Fruit fly (Drosophila melanogaster) ovary, adult (tissue): ENCODE results near the gene Sgs1.

ENCODE experiments used
- CG17801 ChIP-seq: fragments of 200-800 bp; optimal IDR thresholded peaks from 2 replicates; lab custom pipeline; 2019; ENCODE audit warnings: missing biosample characterization, mild to moderate bottlenecking, missing genetic modification characterization, moderate library complexity; ENCODE audit not compliant: partially characterized antibody

Gene Sgs1

dm6 chr2L:4915715-4916153, 21.5 kb upstream of the Sgs1 start:
- peak; percentile 99 for TF ChIP-seq CG17801 (GFP tag; lab: Kevin White, UChicago)

DNA sequence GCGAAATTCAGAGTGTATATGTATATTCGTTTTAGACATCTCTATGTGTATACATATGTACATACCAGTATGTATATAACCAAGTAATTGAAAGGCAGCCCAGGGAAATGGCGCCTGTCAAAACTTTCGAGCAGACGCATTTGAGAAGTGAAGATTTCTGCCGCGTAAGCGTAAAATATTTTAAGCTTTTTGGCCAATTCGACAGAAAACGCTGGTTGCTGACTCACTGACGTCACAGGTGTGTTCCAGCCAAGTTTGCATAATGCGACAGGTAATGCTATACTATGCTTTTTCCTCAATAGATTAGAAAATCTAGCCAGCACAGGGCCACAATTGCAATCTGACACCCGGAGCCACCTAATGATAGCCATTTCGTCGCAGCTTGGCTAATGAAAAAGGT, 20.5 kb upstream of the Sgs1 start:
- no peak for TF ChIP-seq CG17801 (GFP tag; lab: Kevin White, UChicago)

- no peak for TF ChIP-seq CG17801 (GFP tag; lab: Kevin White, UChicago)
Observed at dm6 chr2L:4928340-4928739, 8.9 kb upstream of the Sgs1 start.

DNA sequence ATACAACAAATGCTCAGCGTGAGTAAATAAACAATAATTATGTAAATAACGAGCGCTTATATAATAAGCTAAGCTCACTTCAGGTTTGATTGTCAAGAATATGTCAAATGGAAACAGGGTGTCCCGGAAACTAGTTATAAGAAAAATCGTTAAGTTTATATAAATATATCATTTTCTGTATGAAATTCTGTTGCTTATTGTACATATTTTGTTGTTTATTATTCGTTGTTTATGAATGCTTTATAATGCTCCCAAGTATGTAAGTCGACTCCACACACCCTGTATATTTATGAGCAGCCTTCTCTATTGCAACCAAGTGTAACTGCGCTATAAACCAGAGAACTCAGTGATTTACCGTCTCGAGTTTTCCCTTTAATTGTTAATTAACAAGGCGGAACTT, 6.7 kb upstream of the Sgs1 start:
- TF ChIP-seq CG17801 (GFP tag; lab: Kevin White, UChicago), result no peak

DNA sequence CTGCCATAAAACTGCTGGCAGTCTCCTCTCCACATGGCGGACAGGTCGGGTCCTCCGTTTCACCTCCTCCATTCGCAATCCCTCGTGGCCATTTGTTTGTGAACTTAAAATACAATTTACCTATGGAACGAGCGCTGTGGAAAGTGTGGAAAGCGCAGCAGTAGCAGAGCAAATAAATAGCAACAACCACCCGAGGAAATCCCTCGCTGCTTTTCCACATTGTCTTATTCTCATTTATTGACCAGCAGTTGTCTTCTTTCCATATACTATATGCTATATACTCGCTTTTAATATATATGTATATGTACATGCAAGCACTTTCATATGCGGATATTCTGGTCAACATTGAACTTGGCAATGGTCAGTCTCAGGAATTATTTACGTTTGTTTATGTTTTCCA, 4.9 kb upstream of the Sgs1 start, which contains the start of gene hoe1:
Gene hoe1 (minus strand): TSS at position 101 of the 400 bp plus-strand sequence.
- TF ChIP-seq CG17801 (GFP tag; lab: Kevin White, UChicago), result no peak

DNA sequence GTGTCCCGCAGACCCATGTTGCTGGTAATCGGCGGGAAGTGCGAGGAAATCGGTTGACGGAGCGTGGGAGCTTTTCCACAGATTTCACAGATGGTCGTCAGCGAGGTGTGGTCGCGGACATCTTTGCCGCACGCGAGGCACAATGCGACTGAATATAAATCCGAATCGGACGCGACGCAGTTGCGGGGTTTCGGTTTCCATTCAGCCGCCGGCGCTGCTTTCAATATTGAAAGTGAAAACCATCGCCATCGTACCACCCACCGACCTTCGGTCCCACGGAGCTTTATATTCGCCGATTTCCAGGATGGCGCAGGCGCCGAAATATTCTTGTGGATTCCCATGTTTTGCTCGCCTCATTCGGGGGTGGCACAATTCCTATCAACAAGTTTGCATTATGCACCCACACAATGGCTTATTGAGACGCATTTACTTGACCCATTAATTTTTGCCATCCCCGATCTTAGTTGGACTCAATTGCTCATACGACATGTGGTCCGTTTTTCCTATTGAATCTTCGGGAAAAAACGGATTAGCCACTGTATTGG, 812 bp upstream of the Sgs1 start, which contains the start of gene hoe2:
Gene hoe2 (minus strand): TSS at position 126 of the 545 bp plus-strand sequence.
- no peak for TF ChIP-seq CG17801 (GFP tag; lab: Kevin White, UChicago)

DNA sequence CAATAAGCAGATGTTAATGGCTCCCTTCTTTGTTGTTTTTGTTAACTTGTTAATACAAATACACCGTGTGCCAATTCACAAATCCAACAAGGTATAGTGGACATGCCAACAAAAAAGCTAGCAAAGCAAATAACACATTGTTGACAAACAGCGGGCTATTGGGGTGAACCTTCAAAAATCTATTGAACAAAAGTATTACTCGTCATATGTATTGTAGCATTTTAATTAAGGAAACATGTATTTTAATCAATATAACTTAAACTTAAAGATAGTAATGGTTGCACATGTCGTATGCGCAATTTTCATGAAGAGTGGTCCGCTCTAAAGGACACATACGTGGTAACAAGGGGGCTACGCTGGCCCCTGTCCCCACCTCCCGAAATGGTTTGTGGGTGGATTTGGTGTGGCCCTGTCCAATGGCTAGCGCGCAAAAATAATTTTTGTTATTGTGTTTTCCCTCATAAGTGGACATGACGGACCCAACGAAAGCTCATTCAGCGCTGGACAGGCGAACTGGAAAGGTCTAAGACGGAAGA, 5.1 kb downstream of the Sgs1 start, which contains the start of gene synr:
Gene synr (plus strand): TSS at position 486 of the 536 bp plus-strand sequence.
- TF ChIP-seq CG17801 (GFP tag; lab: Kevin White, UChicago), result no peak

DNA sequence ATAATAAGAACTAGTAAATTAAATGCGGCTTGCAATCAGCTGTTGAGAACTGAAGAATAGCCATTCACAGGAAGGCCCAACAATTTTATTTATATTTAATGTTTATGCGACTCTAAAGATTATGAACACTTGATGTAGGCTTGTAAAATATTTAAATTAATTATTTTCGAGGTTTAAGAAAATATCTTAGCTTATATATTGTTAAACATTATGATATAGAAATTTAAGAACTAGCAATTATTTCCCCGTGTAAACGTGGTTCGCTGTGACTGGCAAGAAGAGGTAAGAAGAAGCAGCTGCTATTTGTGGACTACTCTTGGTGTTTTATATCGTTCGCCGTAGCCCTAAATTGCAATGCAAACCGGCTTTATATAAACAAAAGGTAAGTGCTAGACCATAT, 8.1 kb downstream of the Sgs1 start, which contains the start of the genes mRpL24 and betaggt-I:
Gene mRpL24 (minus strand): TSS at position 62 of the 400 bp plus-strand sequence.
Gene betaggt-I (plus strand): TSS at position 280 of the 400 bp plus-strand sequence.
- TF ChIP-seq CG17801 (GFP tag; lab: Kevin White, UChicago), result peak; percentile 98

DNA sequence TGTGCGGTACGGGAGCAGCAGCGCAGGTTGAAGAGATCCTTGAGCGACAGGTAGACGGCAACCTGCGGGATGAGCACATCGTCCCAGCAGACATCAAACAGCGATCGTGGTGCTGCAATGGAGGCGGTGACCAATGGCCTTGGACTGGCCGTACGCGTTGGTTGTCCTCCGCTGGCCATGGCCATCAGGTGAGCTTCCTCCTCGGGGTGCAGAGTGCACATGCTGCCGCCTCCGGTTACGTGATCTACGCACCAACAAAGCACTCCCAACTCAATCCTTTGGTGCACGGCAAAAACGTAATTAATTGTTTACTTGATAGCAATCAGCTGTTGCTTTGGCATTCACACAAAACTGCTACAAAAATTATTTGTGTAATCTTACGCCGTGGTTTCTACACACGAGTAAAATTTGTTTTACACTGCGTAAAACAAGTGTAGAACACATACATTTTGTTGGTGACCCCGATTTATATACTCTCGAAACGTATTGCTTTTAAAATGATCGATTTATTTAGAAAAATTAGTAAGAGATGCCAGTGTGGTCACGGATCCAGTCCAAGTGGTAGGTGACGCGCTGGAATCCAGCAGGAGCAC, 12.3 kb downstream of the Sgs1 start, which contains the start of gene jet:
Gene jet (minus strand): TSS at position 332 of the 593 bp plus-strand sequence.
- TF ChIP-seq CG17801 (GFP tag; lab: Kevin White, UChicago), result no peak

DNA sequence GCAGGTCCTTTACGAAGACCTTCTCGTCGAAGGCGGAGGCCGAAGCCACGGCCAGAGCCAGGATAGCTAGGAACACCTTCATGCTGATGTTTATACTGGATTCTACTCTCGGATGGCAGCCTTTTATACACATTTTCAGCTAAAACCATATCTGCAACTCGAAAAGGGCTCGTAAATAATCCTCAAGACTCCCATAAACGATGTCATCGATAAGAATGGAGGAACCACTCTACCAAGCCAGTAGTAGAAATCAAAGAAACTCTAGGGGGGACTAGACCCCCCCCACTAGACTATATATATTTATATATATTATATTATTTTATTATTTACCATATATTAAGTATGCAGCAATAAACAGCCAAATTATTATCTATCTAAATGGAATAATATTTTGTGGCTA, 13.5 kb downstream of the Sgs1 start, which contains the start of gene Jon25Biii:
Gene Jon25Biii (minus strand): TSS at position 101 of the 400 bp plus-strand sequence.
- TF ChIP-seq CG17801 (GFP tag; lab: Kevin White, UChicago), result no peak

DNA sequence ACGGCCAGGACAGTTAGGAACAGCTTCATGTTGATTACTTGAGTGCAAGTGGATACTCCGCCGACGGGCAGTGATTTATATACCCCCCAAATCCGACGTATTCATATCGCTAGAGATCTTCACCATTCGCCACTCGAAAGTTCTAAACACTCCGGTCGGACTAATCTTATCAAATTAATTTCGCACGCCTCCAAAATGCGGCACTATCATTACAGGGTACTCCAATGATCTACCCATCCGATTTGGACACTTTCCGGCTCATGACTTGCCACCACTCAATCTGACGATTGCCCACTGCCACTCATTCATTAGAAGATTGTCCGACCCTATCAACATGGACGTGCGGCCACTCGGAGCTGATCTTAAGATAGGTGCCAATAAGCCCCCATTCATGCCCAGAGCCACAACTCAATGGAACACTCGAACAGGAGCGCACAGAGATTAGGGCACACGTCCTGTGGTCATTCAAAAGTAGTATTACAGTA, 15.9 kb downstream of the Sgs1 start, which contains the start of gene Jon25Bii:
Gene Jon25Bii (minus strand): TSS at position 51 of the 485 bp plus-strand sequence.
- TF ChIP-seq CG17801 (GFP tag; lab: Kevin White, UChicago), result no peak

DNA sequence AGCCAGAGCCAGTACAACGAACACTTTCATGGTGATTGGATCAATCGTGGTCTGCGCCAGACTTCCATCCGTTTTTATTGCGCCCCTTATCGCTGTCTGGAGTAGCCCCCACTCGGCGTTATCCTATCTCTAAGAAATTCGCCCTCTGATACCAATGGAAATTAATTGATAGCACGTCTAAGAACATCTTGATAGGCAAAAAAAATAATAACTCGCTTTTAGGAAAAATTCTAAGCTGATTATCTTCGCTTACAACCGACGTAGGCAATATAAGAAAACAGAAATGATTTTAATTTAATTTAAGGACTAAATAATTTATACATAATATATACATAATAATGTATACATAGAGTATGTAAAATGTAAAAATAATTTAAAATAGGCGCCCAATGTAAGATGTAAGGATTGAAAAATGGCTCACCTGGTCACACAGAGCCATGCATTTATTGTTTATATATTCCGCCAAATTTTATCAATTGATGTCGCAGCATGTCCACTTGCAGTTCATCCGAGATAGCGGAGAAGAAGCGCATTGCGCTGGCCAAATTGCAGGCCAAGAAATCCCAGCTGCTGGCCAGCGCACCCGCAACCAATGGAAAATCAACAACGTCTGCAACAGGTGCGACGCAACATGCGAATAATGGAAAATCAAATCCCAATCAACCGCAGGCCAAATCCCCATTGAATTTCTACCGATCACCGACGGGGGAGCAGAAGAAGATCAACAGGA, 18.1 kb downstream of the Sgs1 start, which contains the start of the genes Jon25Bi and Marcal1:
Gene Jon25Bi (minus strand): TSS at position 51 of the 730 bp plus-strand sequence.
Gene Marcal1 (plus strand): TSS at position 416 of the 730 bp plus-strand sequence.
- no peak for TF ChIP-seq CG17801 (GFP tag; lab: Kevin White, UChicago)

- TF ChIP-seq CG17801 (GFP tag; lab: Kevin White, UChicago), result no peak
Observed at dm6 chr2L:4958111-4958510, 20.9 kb downstream of the Sgs1 start, which contains the start of gene CG34124. TSS of gene CG34124 (plus strand) at chr2L:4958411.

dm6 chr2L:4965420-4965819, 28.2 kb downstream of the Sgs1 start, which contains the start of gene CG34125:
TSS of gene CG34125 (plus strand) at chr2L:4965673.
- peak; percentile 13 for TF ChIP-seq CG17801 (GFP tag; lab: Kevin White, UChicago)
